Fruit fly (Drosophila melanogaster): Measurements from ENCODE around the gene PIG-P.

Gene PIG-P

DNA sequence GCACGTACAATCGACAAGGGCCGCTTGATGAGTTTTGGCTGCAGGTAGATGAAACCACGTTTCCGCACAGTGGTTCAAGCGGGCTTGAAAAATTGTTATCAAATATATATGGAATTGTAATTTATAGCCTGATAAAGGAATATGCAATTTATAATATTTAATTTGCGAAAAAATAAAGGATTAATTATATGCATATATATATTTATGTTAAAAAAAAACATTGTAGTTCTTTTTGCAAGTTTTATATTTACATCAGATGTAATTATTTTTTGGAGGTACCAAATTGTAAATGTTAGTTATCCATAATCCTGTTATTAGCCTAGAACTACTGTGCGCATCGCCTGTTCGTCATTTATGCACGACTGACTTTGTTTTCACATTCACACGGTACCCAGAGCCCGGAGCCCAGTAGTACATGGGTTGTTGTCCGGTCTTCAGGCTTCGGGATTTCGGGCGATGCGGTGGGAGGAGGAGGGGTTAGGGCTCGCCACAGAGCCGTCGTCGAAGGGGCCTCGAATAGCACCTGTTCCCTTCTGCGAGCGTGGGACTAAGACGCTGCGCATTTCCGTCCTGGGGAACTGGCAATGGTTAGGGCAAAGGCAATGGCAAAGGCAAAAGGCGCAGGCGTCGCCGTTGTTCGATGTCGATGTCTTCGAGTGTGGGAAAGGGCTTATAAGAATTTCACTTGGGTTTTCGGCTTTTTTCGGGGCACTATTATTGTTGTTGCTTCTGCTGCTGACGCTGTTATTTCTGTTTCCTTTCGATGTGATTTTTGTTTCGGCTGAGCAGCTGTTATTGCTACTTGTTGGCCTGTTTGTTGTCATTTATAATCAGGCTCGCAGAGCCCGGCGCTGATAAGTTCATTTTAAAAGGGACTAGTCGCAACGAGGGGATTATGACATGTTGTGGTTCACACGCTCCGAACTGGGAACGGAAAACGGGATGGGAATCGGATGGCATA, 40.0 kb downstream of the PIG-P start (continued):
- TF ChIP-seq Smox (GFP tag; optimal IDR thresholded peaks at IDR 0.05) (peak; percentile 79), Hr38 (GFP tag; optimal IDR thresholded peaks at IDR 0.05) (no peak), CG31627 (GFP tag; optimal IDR thresholded peaks at IDR 0.05) (peak; percentile 58), Ets96B (tag; optimal IDR thresholded peaks at IDR 0.05) (peak; percentile 94), Eip93F (GFP tag; optimal IDR thresholded peaks at IDR 0.05) (peak; percentile 56), net (GFP tag; optimal IDR thresholded peaks at IDR 0.05) (peak; percentile 90), CG6808 (GFP tag; optimal IDR thresholded peaks at IDR 0.05) (peak; percentile 96), CG8632 (GFP tag; optimal IDR thresholded peaks at IDR 0.05) (peak; percentile 94), CG6276 (GFP tag; optimal IDR thresholded peaks at IDR 0.05) (peak; percentile 75), CG10669 (GFP tag; optimal IDR thresholded peaks at IDR 0.05) (peak; percentile 88), achi (GFP tag; optimal IDR thresholded peaks at IDR 0.05) (peak; percentile 93), Gug (GFP tag; IDR thresholded peaks at IDR 0.05) (peak; percentile 54), ss (GFP tag; optimal IDR thresholded peaks at IDR 0.05) (peak; percentile 97), CG6163 (GFP tag; IDR thresholded peaks at IDR 0.05) (peak; percentile 74; the same call in 2 of the 3 replicates), salr (GFP tag; optimal IDR thresholded peaks at IDR 0.05) (peak; percentile 53 to 89), CG16779 (tag; optimal IDR thresholded peaks at IDR 0.05) (peak; percentile 84), Lpt (GFP tag; optimal IDR thresholded peaks at IDR 0.05) (peak; percentile 88), CG11902 (GFP tag; optimal IDR thresholded peaks at IDR 0.05) (peak; percentile 85), lz (GFP tag; optimal IDR thresholded peaks at IDR 0.05) (peak; percentile 72), fd59A (GFP tag; optimal IDR thresholded peaks at IDR 0.05) (peak; percentile 92)

DNA sequence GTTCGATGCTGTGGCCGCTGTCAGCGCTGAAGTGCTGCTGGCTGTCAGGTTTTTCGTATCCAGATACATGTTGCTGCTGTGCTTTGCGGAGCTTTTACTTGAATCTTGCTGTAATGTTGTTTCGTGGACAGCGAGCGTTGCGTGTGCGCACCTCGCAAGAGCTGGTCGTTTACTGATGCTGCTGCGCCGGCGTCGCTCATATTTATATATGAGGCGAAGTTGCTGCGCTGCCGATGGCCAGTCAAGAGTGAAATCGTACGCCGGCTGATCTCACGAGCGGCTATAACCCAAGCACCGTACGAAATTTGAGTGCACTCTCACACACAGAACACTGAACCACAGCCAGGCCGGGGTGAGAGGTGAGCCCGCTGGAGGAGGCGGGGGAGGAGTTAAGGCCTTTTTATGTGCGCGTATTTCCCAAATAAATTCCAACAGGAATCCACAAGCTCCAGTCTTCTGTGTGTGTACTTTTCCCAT, 40.7 kb downstream of the PIG-P start:
- TF ChIP-seq CG6163 (GFP tag; IDR thresholded peaks at IDR 0.05): 0 out of 3 replicates have a peak, but pooled peaks have one; percentile 27
- TF ChIP-seq CG31627 (GFP tag; optimal IDR thresholded peaks at IDR 0.05): no peak

DNA sequence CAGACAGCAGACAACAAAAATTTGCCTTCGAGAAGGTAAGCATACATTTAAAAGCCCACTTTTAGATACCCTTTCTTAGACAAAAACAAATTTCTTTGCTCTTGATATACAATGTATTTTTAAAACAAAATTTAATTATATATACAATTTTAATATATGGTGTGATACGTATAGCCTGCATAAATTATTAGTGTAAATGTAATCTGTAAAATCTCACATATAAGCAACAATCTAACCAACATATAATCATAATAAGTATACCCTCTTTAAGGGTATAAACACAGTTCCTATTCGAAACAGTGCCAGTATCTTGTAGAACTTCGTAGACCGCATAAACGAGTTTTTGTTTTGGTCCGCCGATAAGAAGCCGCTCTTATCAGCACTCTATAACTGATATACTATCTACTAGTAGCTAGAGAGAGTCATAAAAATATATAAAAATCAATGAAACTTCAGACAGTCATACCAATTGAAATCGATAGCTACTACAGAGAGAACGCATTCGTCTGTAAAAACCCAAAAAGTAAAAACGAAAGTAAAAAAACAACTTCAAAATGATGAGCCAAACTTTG, 43.7 kb downstream of the PIG-P start, which contains the start of gene Kaz-m1:
Kaz-m1 (plus strand) TSS at position 460 of the 572 bp plus-strand sequence.
- TF ChIP-seq CG6276 (GFP tag; optimal IDR thresholded peaks at IDR 0.05) (no peak), CG6808 (GFP tag; optimal IDR thresholded peaks at IDR 0.05) (no peak), cyc (GFP tag; optimal IDR thresholded peaks at IDR 0.05) (no peak), CG11762 (GFP tag; optimal IDR thresholded peaks at IDR 0.05; ENCODE audit: insufficient read depth) (no peak), CG15336 (GFP tag; IDR thresholded peaks at IDR 0.05) (no peak), CG8632 (GFP tag; optimal IDR thresholded peaks at IDR 0.05) (no peak), fd85E (GFP tag; optimal IDR thresholded peaks at IDR 0.05) (no peak), CG6854 (GFP tag; optimal IDR thresholded peaks at IDR 0.05) (no peak), svp (GFP tag) (no peak), CG1621 (tag; optimal IDR thresholded peaks at IDR 0.05) (no peak), CG31627 (GFP tag; optimal IDR thresholded peaks at IDR 0.05) (no peak), OdsH (GFP tag; optimal IDR thresholded peaks at IDR 0.05) (no peak), CG3032 (tag; optimal IDR thresholded peaks at IDR 0.05) (peak; percentile 29), pdm3 (GFP tag; optimal IDR thresholded peaks at IDR 0.05) (no peak), Hr38 (GFP tag; optimal IDR thresholded peaks at IDR 0.05) (no peak), Sox14 (GFP tag; optimal IDR thresholded peaks at IDR 0.05) (no peak), fkh (GFP tag; optimal IDR thresholded peaks at IDR 0.05) (no peak), Smox (GFP tag; optimal IDR thresholded peaks at IDR 0.05) (no peak), CG11902 (GFP tag; optimal IDR thresholded peaks at IDR 0.05) (no peak), topi (GFP tag; optimal IDR thresholded peaks at IDR 0.05) (no peak), CG6792 (GFP tag; optimal IDR thresholded peaks at IDR 0.05) (no peak), Ets96B (tag; optimal IDR thresholded peaks at IDR 0.05) (peak; percentile 22), CG3919 (GFP tag; optimal IDR thresholded peaks at IDR 0.05) (no peak), CG11294 (GFP tag; IDR thresholded peaks at IDR 0.05) (no peak), spab (GFP tag; optimal IDR thresholded peaks at IDR 0.05) (no peak), CG10631 (GFP tag; optimal IDR thresholded peaks at IDR 0.05) (peak; percentile 28), Lpt (GFP tag; optimal IDR thresholded peaks at IDR 0.05) (no peak), Met (GFP tag; optimal IDR thresholded peaks at IDR 0.05) (no peak), Eip75B (GFP tag; optimal IDR thresholded peaks at IDR 0.05) (no peak), dsx (GFP tag; optimal IDR thresholded peaks at IDR 0.05; ENCODE audit: poor library complexity, severe bottlenecking) (peak; percentile 22), CG10669 (GFP tag; optimal IDR thresholded peaks at IDR 0.05) (no peak), Ets21C (GFP tag; optimal IDR thresholded peaks at IDR 0.05) (no peak), Eip78C (GFP tag) (peak; percentile 27), Hr4 (GFP tag; optimal IDR thresholded peaks at IDR 0.05) (no peak)
